Fruit fly (Drosophila melanogaster): ENCODE data around the gene ash1.

- no peak for TF ChIP-seq insv (optimal IDR thresholded peaks at IDR 0.05)
- no peak for TF ChIP-seq psq (optimal IDR thresholded peaks at IDR 0.05)
- TF ChIP-seq Sin3A (optimal IDR thresholded peaks at IDR 0.05): no peak
- TF ChIP-seq ttk (optimal IDR thresholded peaks at IDR 0.05): no peak
- TF ChIP-seq h (optimal IDR thresholded peaks at IDR 0.05): no peak
These were observed 29.1 kb downstream of the ash1 start for dm6 chr3L:19569407-19569806.
